Fruit fly (Drosophila melanogaster) whole organism, embryonic: ENCODE results near the gene Vm26Aa.

Source experiments
- Ada2b ChIP-seq: fragments of 200-800 bp; sonication (Bioruptor generic); IDR thresholded peaks from 2 replicates; pipeline ENCODE4 v1.3.6; 2022; ENCODE audit warnings: missing biosample characterization, missing genetic modification characterization
- Aef1 ChIP-seq: fragments of 200-800 bp; sonication (Bioruptor generic); IDR thresholded peaks from 3 replicates; pipeline ENCODE4 v1.3.6; 2022; ENCODE audit warnings: missing biosample characterization, missing genetic modification characterization
- Blimp-1 ChIP-seq: fragments of 200-800 bp; sonication (Bioruptor generic); optimal IDR thresholded peaks from 3 replicates; lab custom pipeline; 2018; ENCODE audit warnings: missing biosample characterization, missing genetic modification characterization, mild to moderate bottlenecking, moderate library complexity, missing genetic modification reagents
- BtbVII ChIP-seq: fragments of 200-800 bp; sonication (Bioruptor generic); optimal IDR thresholded peaks from 3 replicates; lab custom pipeline; 2017; ENCODE audit warnings: missing biosample characterization, mild to moderate bottlenecking, missing genetic modification characterization
- CG10462 ChIP-seq: fragments of 200-800 bp; sonication (Bioruptor generic); optimal IDR thresholded peaks from 2 replicates; lab custom pipeline; 2016; ENCODE audit warnings: missing biosample characterization, missing genetic modification characterization
- CG10543 ChIP-seq: fragments of 200-800 bp; sonication (Bioruptor generic); optimal IDR thresholded peaks from 3 replicates; lab custom pipeline; 2017; ENCODE audit warnings: missing biosample characterization, mild to moderate bottlenecking, missing genetic modification characterization, moderate library complexity
- CG10979 ChIP-seq: fragments of 200-800 bp; sonication (Bioruptor generic); optimal IDR thresholded peaks from 2 replicates; lab custom pipeline; 2018; ENCODE audit warnings: missing biosample characterization, mild to moderate bottlenecking, missing genetic modification characterization, moderate library complexity
- CG11504 ChIP-seq: fragments of 200-800 bp; sonication (Bioruptor generic); optimal IDR thresholded peaks from 3 replicates; lab custom pipeline; 2019; ENCODE audit warnings: missing biosample characterization, mild to moderate bottlenecking, missing genetic modification characterization, moderate library complexity
- CG11696 ChIP-seq: fragments of 200-800 bp; sonication (Bioruptor generic); IDR thresholded peaks from 2 replicates; pipeline ENCODE4 v1.3.6; 2022; ENCODE audit warnings: missing biosample characterization, missing genetic modification characterization
- CG12155 ChIP-seq: fragments of 200-800 bp; sonication (Bioruptor generic); optimal IDR thresholded peaks from 3 replicates; lab custom pipeline; 2016; ENCODE audit warnings: missing biosample characterization, missing genetic modification characterization
- CG12219 ChIP-seq: fragments of 200-800 bp; sonication (Bioruptor generic); optimal IDR thresholded peaks from 3 replicates; lab custom pipeline; 2018; ENCODE audit warnings: missing biosample characterization, mild to moderate bottlenecking, missing genetic modification characterization
- CG13424 ChIP-seq: fragments of 200-800 bp; sonication (Bioruptor generic); optimal IDR thresholded peaks from 2 replicates; lab custom pipeline; 2019; ENCODE audit warnings: missing biosample characterization, mild to moderate bottlenecking, missing genetic modification characterization, moderate library complexity
- CG14860 ChIP-seq: fragments of 200-800 bp; sonication (Bioruptor generic); IDR thresholded peaks from 3 replicates; pipeline ENCODE4 v1.3.6; 2022; ENCODE audit warnings: missing biosample characterization, missing genetic modification characterization; ENCODE audit not compliant: partially characterized antibody
- CG15269 ChIP-seq: fragments of 200-800 bp; sonication (Bioruptor generic); optimal IDR thresholded peaks from 2 replicates; lab custom pipeline; 2018; ENCODE audit warnings: missing biosample characterization, mild to moderate bottlenecking, missing genetic modification characterization, moderate library complexity
- CG17385 ChIP-seq: fragments of 200-800 bp; sonication (Bioruptor generic); optimal IDR thresholded peaks from 3 replicates; lab custom pipeline; 2018; ENCODE audit warnings: missing biosample characterization, mild to moderate bottlenecking, missing genetic modification characterization
- CG17802 ChIP-seq: fragments of 200-800 bp; sonication (Bioruptor generic); optimal IDR thresholded peaks from 2 replicates; lab custom pipeline; 2018; ENCODE audit warnings: missing biosample characterization, mild to moderate bottlenecking, missing genetic modification characterization, moderate library complexity
- CG18619 ChIP-seq: fragments of 200-800 bp; sonication (Bioruptor generic); optimal IDR thresholded peaks from 3 replicates; lab custom pipeline; 2017; ENCODE audit warnings: missing biosample characterization, mild to moderate bottlenecking, missing genetic modification characterization
- CG30020 ChIP-seq: fragments of 200-800 bp; optimal IDR thresholded peaks from 2 replicates; lab custom pipeline; 2019; ENCODE audit warnings: missing biosample characterization, mild to moderate bottlenecking, missing genetic modification characterization, moderate library complexity
- CG3847 ChIP-seq: fragments of 200-800 bp; sonication (Bioruptor generic); IDR thresholded peaks from 2 replicates; pipeline ENCODE4 v1.3.6; 2022; ENCODE audit warnings: missing biosample characterization, missing genetic modification characterization
- CG4328 ChIP-seq: fragments of 200-800 bp; sonication (Bioruptor generic); optimal IDR thresholded peaks from 3 replicates; lab custom pipeline; 2017; ENCODE audit warnings: missing biosample characterization, missing genetic modification reagents, missing genetic modification characterization
- CG4360 ChIP-seq: fragments of 200-800 bp; sonication (Bioruptor generic); IDR thresholded peaks from 2 replicates; pipeline ENCODE4 v1.3.6; 2022; ENCODE audit warnings: missing biosample characterization, missing genetic modification characterization
- CG43689 ChIP-seq: fragments of 200-800 bp; sonication (Bioruptor generic); IDR thresholded peaks from 2 replicates; pipeline ENCODE4 v1.3.6; 2022; ENCODE audit warnings: missing biosample characterization, missing genetic modification characterization
- CG7357 ChIP-seq: fragments of 200-800 bp; sonication (Bioruptor generic); IDR thresholded peaks from 3 replicates; pipeline ENCODE4 v1.3.6; 2022; ENCODE audit warnings: missing biosample characterization, missing genetic modification characterization
- CG7745 ChIP-seq: fragments of 200-800 bp; sonication (Bioruptor generic); optimal IDR thresholded peaks from 2 replicates; lab custom pipeline; 2018; ENCODE audit warnings: missing biosample characterization, mild to moderate bottlenecking, missing genetic modification characterization, moderate library complexity
- CG9215 ChIP-seq: fragments of 200-800 bp; sonication (Bioruptor generic); IDR thresholded peaks from 2 replicates; pipeline ENCODE4 v1.3.6; 2022; ENCODE audit warnings: missing biosample characterization, missing genetic modification characterization
- CTCF ChIP-seq: fragments of 200-800 bp; sonication (Bioruptor generic); optimal IDR thresholded peaks from 2 replicates; lab custom pipeline; 2017; ENCODE audit warnings: missing biosample characterization, mild to moderate bottlenecking, missing genetic modification characterization, moderate library complexity
- D19A ChIP-seq: fragments of 200-800 bp; optimal IDR thresholded peaks from 3 replicates; lab custom pipeline; 2019; ENCODE audit warnings: missing biosample characterization, mild to moderate bottlenecking, missing genetic modification characterization, moderate library complexity
- Dbx ChIP-seq: fragments of 200-800 bp; sonication (Bioruptor generic); IDR thresholded peaks from 3 replicates; pipeline ENCODE4 v1.3.6; 2022; ENCODE audit warnings: missing biosample characterization, missing genetic modification characterization
- Dek ChIP-seq: fragments of 200-800 bp; sonication (Bioruptor generic); optimal IDR thresholded peaks from 3 replicates; lab custom pipeline; 2019; ENCODE audit warnings: missing biosample characterization, mild to moderate bottlenecking, missing genetic modification characterization, moderate library complexity
- Doc3 ChIP-seq: fragments of 200-800 bp; sonication (Bioruptor generic); IDR thresholded peaks from 3 replicates; pipeline ENCODE4 v1.3.6; 2022; ENCODE audit warnings: missing biosample characterization, missing genetic modification characterization; ENCODE audit not compliant: partially characterized antibody
- Dref ChIP-seq: fragments of 200-800 bp; sonication (Bioruptor generic); IDR thresholded peaks from 2 replicates; pipeline ENCODE4 v1.3.6; 2022; ENCODE audit warnings: missing biosample characterization, missing genetic modification characterization
- E2f2 ChIP-seq: fragments of 200-800 bp; sonication (Bioruptor generic); IDR thresholded peaks from 2 replicates; pipeline ENCODE4 v1.3.6; 2022; ENCODE audit warnings: missing biosample characterization, missing genetic modification characterization
- HHEX ChIP-seq: fragments of 200-800 bp; sonication (Bioruptor generic); optimal IDR thresholded peaks from 3 replicates; lab custom pipeline; 2017; ENCODE audit warnings: missing biosample characterization, mild to moderate bottlenecking, missing genetic modification characterization, missing genetic modification reagents
- MTF-1 ChIP-seq: fragments of 200-800 bp; sonication (Bioruptor generic); optimal IDR thresholded peaks from 2 replicates; lab custom pipeline; 2018; ENCODE audit warnings: missing biosample characterization, mild to moderate bottlenecking, missing genetic modification characterization, borderline replicate concordance
- Spps ChIP-seq: fragments of 200-800 bp; sonication (Bioruptor generic); optimal IDR thresholded peaks from 2 replicates; lab custom pipeline; 2018; ENCODE audit warnings: missing biosample characterization, mild to moderate bottlenecking, missing genetic modification characterization
- Xrp1 ChIP-seq: fragments of 200-800 bp; sonication (Bioruptor generic); IDR thresholded peaks from 2 replicates; pipeline ENCODE4 v1.3.6; 2022; ENCODE audit warnings: missing biosample characterization, missing genetic modification characterization
- ab ChIP-seq: fragments of 200-800 bp; sonication (Bioruptor generic); optimal IDR thresholded peaks from 2 replicates; lab custom pipeline; 2016; ENCODE audit warnings: missing biosample characterization, missing genetic modification characterization
- abd-A ChIP-seq: fragments of 200-800 bp; sonication (Bioruptor generic); optimal IDR thresholded peaks from 3 replicates; lab custom pipeline; 2019; ENCODE audit warnings: missing biosample characterization, mild to moderate bottlenecking, missing genetic modification characterization, moderate library complexity
- dmrt99B ChIP-seq: fragments of 200-800 bp; sonication (Bioruptor generic); optimal IDR thresholded peaks from 2 replicates; lab custom pipeline; 2018; ENCODE audit warnings: missing biosample characterization, mild to moderate bottlenecking, missing genetic modification characterization, moderate library complexity
- eyg ChIP-seq: fragments of 200-800 bp; sonication (Bioruptor generic); optimal IDR thresholded peaks from 3 replicates; lab custom pipeline; 2016; ENCODE audit warnings: missing biosample characterization, missing genetic modification characterization
- fd64A ChIP-seq: fragments of 200-800 bp; sonication (Bioruptor generic); optimal IDR thresholded peaks from 3 replicates; lab custom pipeline; 2018; ENCODE audit warnings: missing biosample characterization, mild to moderate bottlenecking, missing genetic modification characterization
- ham ChIP-seq: fragments of 200-800 bp; sonication (Bioruptor generic); IDR thresholded peaks from 2 replicates; pipeline ENCODE4 v1.3.6; 2022; ENCODE audit warnings: missing biosample characterization, missing genetic modification characterization
- jigr1 ChIP-seq: fragments of 200-800 bp; sonication (Bioruptor generic); IDR thresholded peaks from 3 replicates; pipeline ENCODE4 v1.3.6; 2022; ENCODE audit warnings: missing biosample characterization, missing genetic modification characterization
- lilli ChIP-seq: fragments of 200-800 bp; sonication (Bioruptor generic); optimal IDR thresholded peaks from 3 replicates; lab custom pipeline; 2016; ENCODE audit warnings: missing biosample characterization, missing genetic modification characterization
- mirr ChIP-seq: fragments of 200-800 bp; sonication (Bioruptor generic); optimal IDR thresholded peaks from 3 replicates; lab custom pipeline; 2018; ENCODE audit warnings: missing biosample characterization, mild to moderate bottlenecking, missing genetic modification characterization
- pita ChIP-seq: fragments of 200-800 bp; sonication (Bioruptor generic); optimal IDR thresholded peaks from 2 replicates; lab custom pipeline; 2017; ENCODE audit warnings: missing biosample characterization, mild to moderate bottlenecking, missing genetic modification characterization
- psq ChIP-seq: fragments of 200-800 bp; sonication (Bioruptor generic); optimal IDR thresholded peaks from 2 replicates; lab custom pipeline; 2017; ENCODE audit warnings: missing biosample characterization, missing genetic modification characterization
- rib ChIP-seq: fragments of 200-800 bp; sonication (Bioruptor generic); IDR thresholded peaks from 2 replicates; pipeline ENCODE4 v1.3.6; 2022; ENCODE audit warnings: missing biosample characterization, missing genetic modification characterization
- ro ChIP-seq: fragments of 200-800 bp; sonication (Bioruptor generic); IDR thresholded peaks from 2 replicates; pipeline ENCODE4 v1.3.6; 2022; ENCODE audit warnings: missing biosample characterization, missing genetic modification characterization
- sima ChIP-seq: fragments of 200-800 bp; sonication (Bioruptor generic); optimal IDR thresholded peaks from 2 replicates; lab custom pipeline; 2016; ENCODE audit warnings: missing biosample characterization, missing genetic modification characterization
- tx ChIP-seq: fragments of 200-800 bp; sonication (Bioruptor generic); optimal IDR thresholded peaks from 2 replicates; lab custom pipeline; 2016; ENCODE audit warnings: missing biosample characterization, missing genetic modification characterization

Vm26Aa gene

DNA sequence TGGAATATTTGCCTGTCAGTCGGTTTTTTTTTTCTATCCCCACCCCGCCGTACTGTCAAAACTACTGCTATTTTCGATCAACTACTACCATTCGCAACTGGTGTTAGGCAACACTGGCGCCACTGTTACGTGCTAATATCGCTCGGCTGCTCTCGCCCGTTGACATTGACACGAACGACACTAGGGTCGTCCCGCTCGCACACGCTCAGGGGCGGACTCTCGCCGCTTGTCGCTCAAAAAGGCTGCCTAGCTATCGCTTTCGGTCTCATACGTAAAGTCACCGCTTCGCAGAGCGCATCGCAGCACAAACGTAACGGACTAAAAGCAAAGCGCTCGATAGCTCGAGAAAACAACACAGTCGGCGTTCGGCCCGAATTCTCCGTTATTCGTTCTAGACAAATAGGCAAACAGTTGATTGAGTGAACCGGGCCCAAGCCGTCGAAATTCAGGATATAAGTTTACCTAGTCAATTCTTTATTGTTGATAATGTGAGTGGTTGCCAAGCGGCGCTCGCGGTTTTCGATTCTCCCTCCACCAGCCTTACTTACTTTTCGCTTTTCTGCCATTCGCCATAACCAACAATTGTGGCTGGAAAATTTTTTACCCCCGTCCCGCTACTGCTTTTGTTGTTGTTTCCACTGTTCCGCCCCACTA is 22.3 kb upstream of the Vm26Aa start (continued):
- TF ChIP-seq ro (no peak), Spps (tag; lab: Kevin White, UChicago) (no peak), psq (GFP tag; lab: Kevin White, UChicago) (no peak), HHEX (no peak), Dref (GFP tag; lab: Robert Waterston, UW) (no peak), CG9215 (GFP tag; lab: Robert Waterston, UW) (no peak), ab (GFP tag; lab: Kevin White, UChicago) (no peak), Blimp-1 (no peak), Dbx (GFP tag; lab: Robert Waterston, UW) (no peak), E2f2 (no peak), CG14860 (GFP tag; lab: Robert Waterston, UW) (no peak), CG11504 (peak; percentile 33), MTF-1 (GFP tag; lab: Kevin White, UChicago) (no peak), CG13424 (tag; lab: Kevin White, UChicago) (peak; percentile 31), CG7745 (tag; lab: Kevin White, UChicago) (no peak), sima (GFP tag; lab: Kevin White, UChicago) (no peak), CG10462 (no peak), CG10543 (peak; percentile 94), mirr (peak; percentile 72), CG10979 (peak; percentile 33), CG12219 (GFP tag; lab: Kevin White, UChicago) (peak; percentile 0), CG18619 (GFP tag; lab: Kevin White, UChicago) (peak; percentile 26), Dek (tag; lab: Kevin White, UChicago) (peak; percentile 41), CG17385 (peak; percentile 4), CG4360 (GFP tag; lab: Robert Waterston, UW) (no peak), Doc3 (GFP tag; lab: Robert Waterston, UW) (no peak), D19A (no peak), jigr1 (GFP tag; lab: Robert Waterston, UW) (no peak), dmrt99B (tag; lab: Kevin White, UChicago) (peak; percentile 16), CTCF (GFP tag; lab: Kevin White, UChicago) (peak; percentile 35), CG11696 (GFP tag; lab: Robert Waterston, UW) (no peak), abd-A (tag; lab: Kevin White, UChicago) (no peak), CG7357 (GFP tag; lab: Robert Waterston, UW) (no peak), Xrp1 (GFP tag; lab: Robert Waterston, UW) (no peak), CG30020 (tag; lab: Kevin White, UChicago) (no peak), Ada2b (no peak), tx (GFP tag; lab: Kevin White, UChicago) (peak; percentile 4), CG15269 (tag; lab: Kevin White, UChicago) (peak; percentile 38), CG4328 (GFP tag; lab: Kevin White, UChicago) (peak; percentile 60), CG3847 (GFP tag; lab: Robert Waterston, UW) (no peak), pita (GFP tag; lab: Kevin White, UChicago) (no peak), CG43689 (no peak), rib (no peak), CG17802 (tag; lab: Kevin White, UChicago) (no peak), CG12155 (peak; percentile 51), lilli (peak; percentile 57), Aef1 (no peak), ham (GFP tag; lab: Robert Waterston, UW) (no peak), eyg (GFP tag; lab: Kevin White, UChicago) (peak; percentile 49), BtbVII (GFP tag; lab: Kevin White, UChicago) (no peak), fd64A (GFP tag; lab: Kevin White, UChicago) (peak; percentile 4)
